Worm (Caenorhabditis elegans) whole organism, L4 larva: ENCODE measurements around the gene srbc-11.

Source experiments
- D1046.2 ChIP-seq: fragments of 200-800 bp; sonication (Bioruptor generic); IDR thresholded peaks from 2 replicates; pipeline ENCODE4 v1.3.6; 2022; ENCODE audit warnings: missing genetic modification characterization, missing compliant biosample characterization
- Y5F2A.4 ChIP-seq: fragments of 200-800 bp; sonication (Bioruptor generic); optimal IDR thresholded peaks from 2 replicates; lab custom pipeline; 2018; ENCODE audit warnings: mild to moderate bottlenecking, missing genetic modification characterization, missing compliant biosample characterization
- Y75B8A.6 ChIP-seq: fragments of 200-800 bp; sonication (Bioruptor generic); IDR thresholded peaks from 2 replicates; pipeline ENCODE4 v1.3.6; 2022; ENCODE audit warnings: missing genetic modification reagents, missing genetic modification characterization, missing compliant biosample characterization
- ZK546.5 ChIP-seq, 2 experiments: sonication (generic microtip); optimal IDR thresholded peaks; 2 replicates each; lab custom pipeline; 2017; ENCODE audit warnings: missing biosample characterization in 2 of 2, missing genetic modification characterization in 2 of 2
- aha-1 ChIP-seq: fragments of 150-350 bp; peaks from one replicate; lab custom pipeline; 2014; ENCODE audit warnings: missing biosample characterization, missing genetic modification characterization
- attf-4 ChIP-seq: sonication (generic microtip); optimal IDR thresholded peaks from 3 replicates; lab custom pipeline; 2017; ENCODE audit warnings: missing biosample characterization, missing genetic modification characterization
- ceh-28 ChIP-seq: fragments of 150-350 bp; optimal IDR thresholded peaks from 2 replicates; lab custom pipeline; 2014; ENCODE audit warnings: missing biosample characterization, missing genetic modification reagents, missing genetic modification characterization
- ceh-44 ChIP-seq: fragments of 200-800 bp; sonication (Bioruptor generic); IDR thresholded peaks from 2 replicates; pipeline ENCODE4 v1.3.6; 2022; ENCODE audit warnings: missing genetic modification reagents, missing genetic modification characterization, missing compliant biosample characterization
- ceh-62 ChIP-seq: sonication (generic microtip); optimal IDR thresholded peaks from 2 replicates; lab custom pipeline; 2017; ENCODE audit warnings: missing biosample characterization, missing genetic modification characterization
- ceh-82 ChIP-seq: sonication (generic microtip); optimal IDR thresholded peaks from 2 replicates; lab custom pipeline; 2017; ENCODE audit warnings: missing biosample characterization, missing genetic modification characterization
- dpl-1 ChIP-seq: fragments of 150-350 bp; optimal IDR thresholded peaks from 2 replicates; lab custom pipeline; 2014; ENCODE audit warnings: missing biosample characterization, missing genetic modification reagents, missing genetic modification characterization
- duxl-1 ChIP-seq: sonication (generic microtip); optimal IDR thresholded peaks from 2 replicates; lab custom pipeline; 2016; ENCODE audit warnings: mild to moderate bottlenecking, missing genetic modification characterization, moderate library complexity, missing compliant biosample characterization; ENCODE audit not compliant: poor library complexity
- dve-1 ChIP-seq: sonication (generic microtip); optimal IDR thresholded peaks from 2 replicates; lab custom pipeline; 2017; ENCODE audit warnings: antibody characterized with exemption, mild to moderate bottlenecking, missing genetic modification characterization, missing compliant biosample characterization; ENCODE audit not compliant: insufficient read depth
- egl-27 ChIP-seq: sonication (generic microtip); optimal IDR thresholded peaks from 3 replicates; lab custom pipeline; 2017; ENCODE audit warnings: missing biosample characterization, missing genetic modification reagents, missing genetic modification characterization
- egl-43 ChIP-seq: fragments of 200-800 bp; sonication (Bioruptor generic); IDR thresholded peaks from 2 replicates; pipeline ENCODE4 v1.3.6; 2022; ENCODE audit warnings: missing genetic modification reagents, missing genetic modification characterization, missing compliant biosample characterization
- fos-1 ChIP-seq: fragments of 150-350 bp; optimal IDR thresholded peaks from 2 replicates; lab custom pipeline; 2014; ENCODE audit warnings: missing biosample characterization, missing genetic modification characterization
- hif-1 ChIP-seq, 2 experiments: sonication (generic microtip); optimal IDR thresholded peaks; 2 replicates each; lab custom pipeline; 2016 to 2017; ENCODE audit warnings: missing compliant biosample characterization in 2 of 2, missing genetic modification characterization in 2 of 2, missing genetic modification reagents in 2 of 2, missing genotype in 2 of 2, mild to moderate bottlenecking in 1 of 2
- hlh-11 ChIP-seq: fragments of 200-800 bp; sonication (Bioruptor generic); optimal IDR thresholded peaks from 2 replicates; lab custom pipeline; 2018; ENCODE audit warnings: mild to moderate bottlenecking, missing genetic modification characterization, missing compliant biosample characterization
- hlh-30 ChIP-seq: sonication (generic microtip); optimal IDR thresholded peaks from 2 replicates; lab custom pipeline; 2017; ENCODE audit warnings: antibody characterized with exemption, mild to moderate bottlenecking, missing genetic modification characterization, missing compliant biosample characterization; ENCODE audit not compliant: insufficient read depth
- jun-1 ChIP-seq: fragments of 150-350 bp; optimal IDR thresholded peaks from 2 replicates; lab custom pipeline; 2014; ENCODE audit warnings: missing biosample characterization, missing genetic modification reagents, missing genetic modification characterization
- lin-13 ChIP-seq: fragments of 150-350 bp; optimal IDR thresholded peaks from 2 replicates; lab custom pipeline; 2014; ENCODE audit warnings: missing biosample characterization, missing genetic modification reagents, missing genetic modification characterization
- lin-38 ChIP-seq: fragments of 200-800 bp; sonication (Bioruptor generic); IDR thresholded peaks from 2 replicates; pipeline ENCODE4 v1.3.6; 2022; ENCODE audit warnings: missing genetic modification reagents, missing genetic modification characterization, missing compliant biosample characterization
- lir-3 ChIP-seq: sonication (generic microtip); optimal IDR thresholded peaks from 2 replicates; lab custom pipeline; 2016; ENCODE audit warnings: mild to moderate bottlenecking, missing genetic modification characterization, missing compliant biosample characterization
- lsy-2 ChIP-seq, 2 experiments: fragments of 150-350 bp in 1 of 2; sonication (generic microtip) in 1 of 2; optimal IDR thresholded peaks; 2 replicates each; lab custom pipeline; 2014 to 2017; ENCODE audit warnings: missing biosample characterization in 2 of 2, missing genetic modification characterization in 2 of 2
- madf-5 ChIP-seq, 2 experiments: fragments of 200-800 bp; sonication (Bioruptor generic); IDR thresholded peaks; 2 replicates each; pipeline ENCODE4 v1.3.6; 2022; ENCODE audit warnings: missing compliant biosample characterization in 2 of 2, missing genetic modification characterization in 2 of 2
- madf-9 ChIP-seq: fragments of 200-800 bp; sonication (Bioruptor generic); conservative IDR thresholded peaks from 2 replicates; pipeline ENCODE4 v1.3.6; 2022; ENCODE audit warnings: missing genetic modification reagents, missing genetic modification characterization, missing compliant biosample characterization
- mdl-1 ChIP-seq, 2 experiments: fragments of 150-350 bp in 1 of 2; sonication (generic microtip) in 1 of 2; optimal IDR thresholded peaks; 2 replicates each; lab custom pipeline; 2014 to 2017; ENCODE audit warnings: missing biosample characterization in 2 of 2, missing genetic modification characterization in 2 of 2
- mxl-2 ChIP-seq: fragments of 200-800 bp; sonication (Bioruptor generic); conservative IDR thresholded peaks from 2 replicates; pipeline ENCODE4 v1.3.6; 2022; ENCODE audit warnings: missing genetic modification reagents, missing genetic modification characterization, missing compliant biosample characterization
- mxl-3 ChIP-seq: fragments of 200-800 bp; sonication (Bioruptor generic); optimal IDR thresholded peaks from 2 replicates; lab custom pipeline; 2018; ENCODE audit warnings: mild to moderate bottlenecking, missing genetic modification characterization, missing compliant biosample characterization
- nhr-25 ChIP-seq: sonication (generic microtip); optimal IDR thresholded peaks from 2 replicates; lab custom pipeline; 2017; ENCODE audit warnings: missing genetic modification characterization, mild to moderate bottlenecking, missing compliant biosample characterization, antibody characterized with exemption, moderate library complexity, borderline replicate concordance; ENCODE audit not compliant: insufficient read depth
- nhr-41 ChIP-seq: fragments of 200-800 bp; sonication (Bioruptor generic); IDR thresholded peaks from 2 replicates; pipeline ENCODE4 v1.3.6; 2022; ENCODE audit warnings: missing genetic modification reagents, missing genetic modification characterization, missing compliant biosample characterization
- nhr-42 ChIP-seq: fragments of 200-800 bp; sonication (Bioruptor generic); IDR thresholded peaks from 2 replicates; pipeline ENCODE4 v1.3.6; 2022; ENCODE audit warnings: missing genetic modification characterization, missing compliant biosample characterization
- nhr-6 ChIP-seq: fragments of 150-350 bp; optimal IDR thresholded peaks from 2 replicates; lab custom pipeline; 2014; ENCODE audit warnings: missing biosample characterization, missing genetic modification characterization
- nhr-77 ChIP-seq: fragments of 150-350 bp; optimal IDR thresholded peaks from 2 replicates; lab custom pipeline; 2014; ENCODE audit warnings: missing biosample characterization, missing genetic modification characterization
- pha-4 ChIP-seq, 2 experiments: fragments of 150-350 bp in 1 of 2; fragments of 200-800 bp in 1 of 2; sonication (Bioruptor generic) in 1 of 2; IDR thresholded peaks in 1 of 2; optimal IDR thresholded peaks in 1 of 2; 2 replicates each; pipeline versions ENCODE4 v1.3.6 to Lab custom; 2014 to 2022; ENCODE audit warnings: missing genetic modification characterization in 2 of 2, missing genetic modification reagents in 2 of 2, missing biosample characterization in 1 of 2, missing compliant biosample characterization in 1 of 2
- php-3 ChIP-seq: fragments of 200-800 bp; sonication (Bioruptor generic); IDR thresholded peaks from 2 replicates; pipeline ENCODE4 v1.3.6; 2022; ENCODE audit warnings: missing genetic modification reagents, missing genetic modification characterization, missing compliant biosample characterization
- rbr-2 ChIP-seq: sonication (generic microtip); optimal IDR thresholded peaks from 2 replicates; lab custom pipeline; 2016; ENCODE audit warnings: missing genotype, missing genetic modification characterization, missing compliant biosample characterization
- sdz-12 ChIP-seq: fragments of 200-800 bp; sonication (Bioruptor generic); optimal IDR thresholded peaks from 2 replicates; lab custom pipeline; 2018; ENCODE audit warnings: mild to moderate bottlenecking, missing genetic modification characterization, missing compliant biosample characterization
- snpc-1.2 ChIP-seq: fragments of 200-800 bp; sonication (Bioruptor generic); IDR thresholded peaks from 2 replicates; pipeline ENCODE4 v1.3.6; 2022; ENCODE audit warnings: missing genetic modification reagents, missing genetic modification characterization, missing compliant biosample characterization
- snpc-4 ChIP-seq: fragments of 150-350 bp; optimal IDR thresholded peaks from 2 replicates; lab custom pipeline; 2014; ENCODE audit warnings: missing biosample characterization, missing genetic modification characterization
- tag-97 ChIP-seq: fragments of 200-800 bp; sonication (Bioruptor generic); IDR thresholded peaks from 2 replicates; pipeline ENCODE4 v1.3.6; 2022; ENCODE audit warnings: missing genetic modification characterization, missing compliant biosample characterization
- unc-130 ChIP-seq: sonication (generic microtip); optimal IDR thresholded peaks from 2 replicates; lab custom pipeline; 2016; ENCODE audit warnings: missing genetic modification reagents, missing genetic modification characterization, missing compliant biosample characterization
- unc-62 ChIP-seq, 3 experiments: fragments of 150-350 bp in 1 of 3; sonication (generic microtip); optimal IDR thresholded peaks in 2 of 3; peaks in 1 of 3; 1 replicate in 1 of 3; 2 replicates in 2 of 3; lab custom pipeline; 2014 to 2017; ENCODE audit warnings: missing biosample characterization in 3 of 3, missing genetic modification characterization in 3 of 3, missing genetic modification reagents in 3 of 3, missing genotype in 1 of 3
- zfp-2 ChIP-seq: sonication (generic microtip); optimal IDR thresholded peaks from 2 replicates; lab custom pipeline; 2016; ENCODE audit warnings: mild to moderate bottlenecking, missing genetic modification characterization, missing compliant biosample characterization
- zip-2 ChIP-seq: fragments of 150-350 bp; optimal IDR thresholded peaks from 2 replicates; lab custom pipeline; 2014; ENCODE audit warnings: missing biosample characterization, missing genetic modification characterization
- ztf-11 ChIP-seq: fragments of 150-350 bp; optimal IDR thresholded peaks from 2 replicates; lab custom pipeline; 2014; ENCODE audit warnings: missing biosample characterization, missing genetic modification characterization

srbc-11 gene

DNA sequence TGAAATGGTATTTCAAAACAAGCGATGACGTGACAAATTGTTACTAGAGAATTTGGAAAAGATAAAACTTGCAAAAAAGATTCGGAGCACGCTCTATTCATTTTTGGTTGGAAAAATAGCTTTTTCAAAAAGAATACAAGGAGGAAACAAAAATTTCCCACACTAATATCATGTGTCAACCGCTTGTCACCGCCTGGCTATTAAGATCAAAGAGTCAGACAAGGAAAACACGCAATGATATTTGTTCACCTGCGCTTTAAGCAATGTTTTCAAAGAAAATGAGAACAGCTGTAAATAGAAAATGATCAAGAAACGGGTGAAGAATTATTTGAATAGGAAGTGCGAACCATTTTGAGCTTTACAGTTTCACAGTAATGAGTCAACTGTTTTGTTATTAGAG is 18.3 kb downstream of the srbc-11 start, which contains the start of gene srh-125:
Gene srh-125 (minus strand): TSS at position 101 of the 400 bp plus-strand sequence.
- TF ChIP-seq pha-4 (GFP tag; IDR thresholded peaks at IDR 0.05; lab: Robert Waterston, UW) (no peak), pha-4 (tag; optimal IDR thresholded peaks at IDR 0.05; lab: Kevin White, UChicago) (no peak), dve-1 (tag; lab: Kevin White, UChicago) (no peak), mxl-2 (GFP tag; lab: Robert Waterston, UW) (no peak), fos-1 (tag; lab: Kevin White, UChicago) (no peak), egl-27 (no peak)

DNA sequence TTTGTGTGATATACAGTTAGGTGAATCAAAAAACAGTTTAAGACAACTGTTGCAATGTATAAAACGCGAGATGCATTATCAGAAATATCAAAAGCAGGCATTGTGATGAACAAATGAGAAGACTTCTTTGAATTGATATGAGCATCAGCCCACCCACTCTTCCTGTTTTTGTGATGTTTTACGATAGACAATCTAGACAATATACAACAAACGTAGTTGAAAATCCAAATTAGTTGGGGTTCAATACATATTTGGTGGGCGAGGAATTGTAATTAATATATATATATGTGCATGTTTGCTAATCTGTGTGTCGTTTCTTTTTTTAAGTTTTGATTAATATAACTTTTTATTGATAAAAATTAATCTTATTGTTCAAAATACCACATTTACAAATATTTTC is 22.3 kb downstream of the srbc-11 start, which contains the start of gene str-28:
Gene str-28 (minus strand): TSS at position 101 of the 400 bp plus-strand sequence.
- TF ChIP-seq ZK546.5 (tag; optimal IDR thresholded peaks at IDR 0.05; lab: Kevin White, UChicago) = no peak
- TF ChIP-seq sdz-12 (GFP tag; lab: Kevin White, UChicago) = no peak

DNA sequence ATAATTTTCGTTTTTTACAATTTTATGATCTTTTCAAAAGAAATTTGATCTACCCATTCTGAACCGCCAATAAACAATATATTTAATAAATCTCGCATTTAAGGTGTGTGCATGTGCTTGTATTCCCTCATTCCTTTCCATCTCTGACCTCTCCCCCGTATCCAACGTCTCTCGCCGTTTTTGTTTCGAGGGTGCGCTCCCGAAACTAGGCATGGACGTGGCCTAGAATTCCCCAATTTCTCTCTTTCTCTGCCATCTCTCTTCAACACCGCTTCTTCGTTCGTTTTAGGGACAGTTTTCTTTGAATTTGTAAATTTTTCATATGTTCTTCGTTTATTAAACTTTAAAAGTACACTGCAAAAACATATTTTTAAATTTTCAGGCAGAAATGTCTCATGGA is 29.6 kb downstream of the srbc-11 start, which contains the start of gene F25E5.1:
Gene F25E5.1 (plus strand): TSS at position 376 of the 400 bp plus-strand sequence.
- no peak for TF ChIP-seq lin-38 (GFP tag; lab: Robert Waterston, UW)
- no peak for TF ChIP-seq ztf-11 (tag; lab: Kevin White, UChicago)
- TF ChIP-seq nhr-77 = no peak
- TF ChIP-seq aha-1 = no peak
- TF ChIP-seq nhr-25 (tag; lab: Kevin White, UChicago) = no peak
- TF ChIP-seq unc-130 = peak; percentile 52
- no peak for TF ChIP-seq lir-3 (tag; lab: Kevin White, UChicago)
- TF ChIP-seq snpc-4 (tag; lab: Kevin White, UChicago) = no peak
- TF ChIP-seq lin-13 (GFP tag; lab: Kevin White, UChicago) = no peak
- peak; percentile 63 for TF ChIP-seq hlh-30
- TF ChIP-seq ceh-62 (tag; lab: Kevin White, UChicago) = no peak
- TF ChIP-seq lsy-2 (tag; optimal IDR thresholded peaks at IDR 0.05; lab: Kevin White, UChicago) = no peak
- no peak for TF ChIP-seq hlh-11
- TF ChIP-seq nhr-6 (tag; lab: Kevin White, UChicago) = peak; percentile 70
- TF ChIP-seq D1046.2 (GFP tag; lab: Robert Waterston, UW) = no peak
- no peak for TF ChIP-seq jun-1 (tag; lab: Kevin White, UChicago)
- TF ChIP-seq snpc-1.2 (GFP tag; lab: Robert Waterston, UW) = no peak
- TF ChIP-seq egl-43 = no peak
- no peak for TF ChIP-seq madf-9 (GFP tag; lab: Robert Waterston, UW)
- TF ChIP-seq ceh-28 (tag; lab: Kevin White, UChicago) = no peak
- peak; percentile 53 for TF ChIP-seq rbr-2
- no peak for TF ChIP-seq nhr-42 (GFP tag; lab: Robert Waterston, UW)
- no peak for TF ChIP-seq hif-1 (tag; optimal IDR thresholded peaks at IDR 0.05; lab: Kevin White, UChicago)
- no peak for TF ChIP-seq Y5F2A.4 (GFP tag; lab: Kevin White, UChicago)
- TF ChIP-seq attf-4 (tag; lab: Kevin White, UChicago) = no peak
- TF ChIP-seq zfp-2 = no peak
- no peak for TF ChIP-seq zip-2 (tag; lab: Kevin White, UChicago)
- peak; percentile 62 for TF ChIP-seq dpl-1
- TF ChIP-seq duxl-1 (tag; lab: Kevin White, UChicago) = no peak
- no peak for TF ChIP-seq sdz-12 (GFP tag; lab: Kevin White, UChicago)
- no peak for TF ChIP-seq tag-97 (GFP tag; lab: Robert Waterston, UW)
- no peak for TF ChIP-seq ZK546.5 (tag; optimal IDR thresholded peaks at IDR 0.05; lab: Kevin White, UChicago)
- no peak for TF ChIP-seq madf-5 (GFP tag; IDR thresholded peaks at IDR 0.05; lab: Robert Waterston, UW)
- TF ChIP-seq ceh-82 (tag; lab: Kevin White, UChicago) = no peak
- peak in 1 of 2 experiments; percentile 81 for TF ChIP-seq mdl-1 (tag; optimal IDR thresholded peaks at IDR 0.05; lab: Kevin White, UChicago)
- TF ChIP-seq nhr-41 (GFP tag; lab: Robert Waterston, UW) = no peak
- TF ChIP-seq unc-62 (GFP tag; optimal IDR thresholded peaks at IDR 0.05 in 1 of 2; lab: Kevin White, UChicago) = peak in 1 of 2 experiments; percentile 93
- no peak for TF ChIP-seq unc-62 (tag; optimal IDR thresholded peaks at IDR 0.05; lab: Kevin White, UChicago)
- no peak for TF ChIP-seq mxl-3 (GFP tag; lab: Kevin White, UChicago)
- no peak for TF ChIP-seq php-3 (GFP tag; lab: Robert Waterston, UW)
- no peak for TF ChIP-seq egl-27
- no peak for TF ChIP-seq Y75B8A.6
- peak; percentile 17; the same call in 1 of the 2 replicates for TF ChIP-seq ceh-44 (GFP tag; lab: Robert Waterston, UW)
